Comparison of ENCODE assay signal across 1 fruit fly cellular context in the genomic region with DNA sequence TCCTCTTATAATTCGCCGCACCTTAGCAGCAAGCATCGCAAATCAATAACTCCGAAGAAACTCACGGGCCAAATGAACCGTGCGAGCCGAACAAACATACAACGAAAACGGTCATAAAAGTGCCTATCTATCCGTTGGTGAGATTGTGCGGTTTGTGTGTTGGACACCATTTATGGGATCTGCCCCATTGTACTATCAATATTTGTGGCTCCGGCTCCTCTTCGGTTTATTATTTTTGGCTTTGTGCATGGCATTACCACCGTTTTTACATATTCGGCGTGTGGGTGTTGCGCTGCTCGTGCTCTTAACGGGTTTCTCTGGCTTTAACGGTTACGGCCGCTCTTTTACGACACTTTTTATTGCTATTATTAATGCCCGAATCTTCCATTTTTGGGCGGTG.
TF ChIP-seq lines count a peak whose summit lies in the region.

No protein-coding gene starts in this region.

TF ChIP-seq in whole organism, embryonic, 481 proteins besides CTCF, POLR2A, EP300 and RAD21 (continued from another document and continues in another):
- TF ChIP-seq CG17568 (GFP tag; optimal IDR thresholded peaks at IDR 0.05; lab: Kevin White, UChicago) = peak; percentile 19
- no peak; the same call in 1 of the 2 replicates for TF ChIP-seq CG14014 (GFP tag; IDR thresholded peaks at IDR 0.05; lab: Robert Waterston, UW)
- TF ChIP-seq schlank (tag; optimal IDR thresholded peaks at IDR 0.05; lab: Kevin White, UChicago) = no peak
- no peak for TF ChIP-seq CG30020 (tag; optimal IDR thresholded peaks at IDR 0.05; lab: Kevin White, UChicago)
- TF ChIP-seq E2f2 (GFP tag; IDR thresholded peaks at IDR 0.05; lab: Robert Waterston, UW) = peak; percentile 39; the same call in 1 of the 2 replicates
- no peak for TF ChIP-seq Blimp-1 (GFP tag; optimal IDR thresholded peaks at IDR 0.05; lab: Kevin White, UChicago)
- no peak for TF ChIP-seq Bdp1 (GFP tag; optimal IDR thresholded peaks at IDR 0.05; lab: Kevin White, UChicago)
- no peak for TF ChIP-seq Vsx1 (GFP tag; optimal IDR thresholded peaks at IDR 0.05; lab: Kevin White, UChicago)
- peak; percentile 70 for TF ChIP-seq Abd-B (GFP tag; optimal IDR thresholded peaks at IDR 0.05; lab: Kevin White, UChicago)
- TF ChIP-seq ssp (GFP tag; IDR thresholded peaks at IDR 0.05; lab: Robert Waterston, UW) = no peak
- TF ChIP-seq trem (tag; optimal IDR thresholded peaks at IDR 0.05; lab: Kevin White, UChicago) = no peak
- TF ChIP-seq tin (GFP tag; optimal IDR thresholded peaks at IDR 0.05; lab: Kevin White, UChicago) = no peak
- TF ChIP-seq CG9876 (GFP tag; optimal IDR thresholded peaks at IDR 0.05; lab: Kevin White, UChicago) = no peak
- TF ChIP-seq tgo (GFP tag; IDR thresholded peaks at IDR 0.05; lab: Robert Waterston, UW) = no peak
- TF ChIP-seq Optix (GFP tag; IDR thresholded peaks at IDR 0.05; lab: Robert Waterston, UW) = no peak
- no peak for TF ChIP-seq slbo (GFP tag; IDR thresholded peaks at IDR 0.05; lab: Robert Waterston, UW)
- TF ChIP-seq toy (GFP tag; IDR thresholded peaks at IDR 0.05; lab: Robert Waterston, UW) = no peak
- no peak for TF ChIP-seq ato (GFP tag; IDR thresholded peaks at IDR 0.05; lab: Robert Waterston, UW; ENCODE audit: partially characterized antibody)
- TF ChIP-seq CG3995 (GFP tag; optimal IDR thresholded peaks at IDR 0.05; lab: Kevin White, UChicago) = no peak
- no peak for TF ChIP-seq Adf1 (GFP tag; IDR thresholded peaks at IDR 0.05; lab: Robert Waterston, UW)
- no peak for TF ChIP-seq hkb (optimal IDR thresholded peaks at IDR 0.05; lab: Kevin White, UChicago)
- no peak for TF ChIP-seq hkb (GFP tag; IDR thresholded peaks at IDR 0.05; lab: Robert Waterston, UW)
- no peak for TF ChIP-seq row (GFP tag; IDR thresholded peaks at IDR 0.05; lab: Robert Waterston, UW)
- peak; percentile 93 for TF ChIP-seq kni (GFP tag; optimal IDR thresholded peaks at IDR 0.05; lab: Kevin White, UChicago)
- TF ChIP-seq bsh (GFP tag; optimal IDR thresholded peaks at IDR 0.05; lab: Kevin White, UChicago) = no peak
- no peak for TF ChIP-seq Dip3 (GFP tag; optimal IDR thresholded peaks at IDR 0.05; lab: Kevin White, UChicago)
- TF ChIP-seq CG17385 (GFP tag; optimal IDR thresholded peaks at IDR 0.05; lab: Kevin White, UChicago) = peak; percentile 4
- no peak for TF ChIP-seq Sox100B (GFP tag; optimal IDR thresholded peaks at IDR 0.05; lab: Kevin White, UChicago)
- TF ChIP-seq Bteb2 (GFP tag; optimal IDR thresholded peaks at IDR 0.05; lab: Kevin White, UChicago) = no peak
- no peak for TF ChIP-seq CG15696 (tag; optimal IDR thresholded peaks at IDR 0.05; lab: Kevin White, UChicago)
- TF ChIP-seq CG11560 (tag; IDR thresholded peaks at IDR 0.05; lab: Robert Waterston, UW) = no peak
- TF ChIP-seq grn (GFP tag; optimal IDR thresholded peaks at IDR 0.05; lab: Kevin White, UChicago) = no peak
- no peak for TF ChIP-seq CG10959 (GFP tag; IDR thresholded peaks at IDR 0.05; lab: Robert Waterston, UW)
- TF ChIP-seq CG5953 (GFP tag; IDR thresholded peaks at IDR 0.05; lab: Robert Waterston, UW) = no peak
- no peak for TF ChIP-seq her (GFP tag; optimal IDR thresholded peaks at IDR 0.05; lab: Kevin White, UChicago)
- peak; percentile 72; the same call in 1 of the 2 replicates for TF ChIP-seq vvl (GFP tag; IDR thresholded peaks at IDR 0.05; lab: Robert Waterston, UW)
- TF ChIP-seq CG31441 (GFP tag; IDR thresholded peaks at IDR 0.05; lab: Robert Waterston, UW) = peak; percentile 30; the same call in 1 of the 2 replicates
- no peak for TF ChIP-seq Sin3A (optimal IDR thresholded peaks at IDR 0.05; lab: Kevin White, UChicago)
- no peak for TF ChIP-seq B-H1 (GFP tag; IDR thresholded peaks at IDR 0.05; lab: Robert Waterston, UW)
- TF ChIP-seq CG4282 (GFP tag; optimal IDR thresholded peaks at IDR 0.05; lab: Kevin White, UChicago) = peak; percentile 4
- no peak for TF ChIP-seq CG14965 (GFP tag; optimal IDR thresholded peaks at IDR 0.05; lab: Kevin White, UChicago; ENCODE audit: borderline replicate concordance)
- TF ChIP-seq D19B (GFP tag; optimal IDR thresholded peaks at IDR 0.05; lab: Kevin White, UChicago) = no peak
- no peak for TF ChIP-seq chif (GFP tag; optimal IDR thresholded peaks at IDR 0.05; lab: Kevin White, UChicago)
- TF ChIP-seq Atf3 (GFP tag; optimal IDR thresholded peaks at IDR 0.05; lab: Kevin White, UChicago) = no peak
- TF ChIP-seq CG4360 (GFP tag; IDR thresholded peaks at IDR 0.05; lab: Robert Waterston, UW) = no peak
- TF ChIP-seq Hey (tag; optimal IDR thresholded peaks at IDR 0.05; lab: Kevin White, UChicago) = peak; percentile 16
- no peak for TF ChIP-seq nerfin-2 (GFP tag; IDR thresholded peaks at IDR 0.05; lab: Robert Waterston, UW; ENCODE audit: partially characterized antibody)
- no peak for TF ChIP-seq az2 (GFP tag; optimal IDR thresholded peaks at IDR 0.05; lab: Kevin White, UChicago)
- TF ChIP-seq Jarid2 (GFP tag; optimal IDR thresholded peaks at IDR 0.05; lab: Kevin White, UChicago) = no peak
- no peak for TF ChIP-seq repo (GFP tag; optimal IDR thresholded peaks at IDR 0.05; lab: Kevin White, UChicago)
- TF ChIP-seq ranshi (GFP tag; IDR thresholded peaks at IDR 0.05; lab: Robert Waterston, UW) = peak; percentile 9; the same call in 1 of the 2 replicates
- no peak for TF ChIP-seq CG1832 (GFP tag; optimal IDR thresholded peaks at IDR 0.05; lab: Kevin White, UChicago)
- no peak for TF ChIP-seq psq (GFP tag; optimal IDR thresholded peaks at IDR 0.05; lab: Kevin White, UChicago)
- TF ChIP-seq slou (GFP tag; optimal IDR thresholded peaks at IDR 0.05; lab: Kevin White, UChicago) = no peak
- no peak for TF ChIP-seq MTF-1 (GFP tag; optimal IDR thresholded peaks at IDR 0.05; lab: Kevin White, UChicago; ENCODE audit: borderline replicate concordance)
- TF ChIP-seq NfI (GFP tag; optimal IDR thresholded peaks at IDR 0.05; lab: Kevin White, UChicago) = no peak
- TF ChIP-seq CG7745 (tag; optimal IDR thresholded peaks at IDR 0.05; lab: Kevin White, UChicago) = no peak
- no peak for TF ChIP-seq CG10462 (GFP tag; optimal IDR thresholded peaks at IDR 0.05; lab: Kevin White, UChicago)
- TF ChIP-seq CG8290 (GFP tag; optimal IDR thresholded peaks at IDR 0.05; lab: Kevin White, UChicago) = no peak
- peak in 1 of 2 experiments; percentile 69 for TF ChIP-seq CG8290 (tag; optimal IDR thresholded peaks at IDR 0.05; lab: Kevin White, UChicago)
- TF ChIP-seq ken (GFP tag; IDR thresholded peaks at IDR 0.05; lab: Robert Waterston, UW) = no peak
- TF ChIP-seq shn (GFP tag; optimal IDR thresholded peaks at IDR 0.05; lab: Kevin White, UChicago) = no peak
- TF ChIP-seq ham (GFP tag; IDR thresholded peaks at IDR 0.05; lab: Robert Waterston, UW) = no peak
- TF ChIP-seq CG18476 (GFP tag; optimal IDR thresholded peaks at IDR 0.05; lab: Kevin White, UChicago) = no peak
- no peak for TF ChIP-seq CG12299 (tag; optimal IDR thresholded peaks at IDR 0.05; lab: Kevin White, UChicago)
- TF ChIP-seq CG17912 (GFP tag; optimal IDR thresholded peaks at IDR 0.05; lab: Kevin White, UChicago) = no peak
- TF ChIP-seq CG8944 (GFP tag; optimal IDR thresholded peaks at IDR 0.05; lab: Kevin White, UChicago) = no peak
- TF ChIP-seq phol (tag; optimal IDR thresholded peaks at IDR 0.05; lab: Kevin White, UChicago) = no peak
- TF ChIP-seq Hr39 (optimal IDR thresholded peaks at IDR 0.05; lab: Kevin White, UChicago) = no peak
- no peak for TF ChIP-seq CG14667 (GFP tag; IDR thresholded peaks at IDR 0.05; lab: Robert Waterston, UW)
- TF ChIP-seq CG7357 (GFP tag; IDR thresholded peaks at IDR 0.05; lab: Robert Waterston, UW) = no peak
- TF ChIP-seq bcd (GFP tag; optimal IDR thresholded peaks at IDR 0.05; lab: Kevin White, UChicago) = no peak
- no peak for TF ChIP-seq CG3065 (GFP tag; optimal IDR thresholded peaks at IDR 0.05; lab: Kevin White, UChicago)
- no peak for TF ChIP-seq aop (GFP tag; IDR thresholded peaks at IDR 0.05; lab: Robert Waterston, UW)
- no peak for TF ChIP-seq Taf1 (GFP tag; IDR thresholded peaks at IDR 0.05; lab: Robert Waterston, UW)
- TF ChIP-seq CG12391 (tag; optimal IDR thresholded peaks at IDR 0.05; lab: Kevin White, UChicago) = no peak
- TF ChIP-seq cato (GFP tag; optimal IDR thresholded peaks at IDR 0.05; lab: Kevin White, UChicago; ENCODE audit: borderline replicate concordance) = no peak
- TF ChIP-seq tna (GFP tag; IDR thresholded peaks at IDR 0.05; lab: Robert Waterston, UW; ENCODE audit: partially characterized antibody) = no peak
- TF ChIP-seq Doc2 (GFP tag; IDR thresholded peaks at IDR 0.05; lab: Robert Waterston, UW) = no peak
- no peak for TF ChIP-seq zfh2 (GFP tag; optimal IDR thresholded peaks at IDR 0.05; lab: Kevin White, UChicago)
- no peak for TF ChIP-seq CG12071 (GFP tag; optimal IDR thresholded peaks at IDR 0.05; lab: Kevin White, UChicago)
- no peak for TF ChIP-seq seq (GFP tag; IDR thresholded peaks at IDR 0.05; lab: Robert Waterston, UW)
- no peak for TF ChIP-seq ftz-f1 (GFP tag; optimal IDR thresholded peaks at IDR 0.05; lab: Kevin White, UChicago)
- TF ChIP-seq Side (GFP tag; optimal IDR thresholded peaks at IDR 0.05; lab: Kevin White, UChicago) = no peak
- no peak for TF ChIP-seq CG18764 (GFP tag; optimal IDR thresholded peaks at IDR 0.05; lab: Kevin White, UChicago)
- no peak for TF ChIP-seq jing (GFP tag; optimal IDR thresholded peaks at IDR 0.05; lab: Kevin White, UChicago)
- TF ChIP-seq grau (tag; optimal IDR thresholded peaks at IDR 0.05; lab: Kevin White, UChicago) = no peak
- TF ChIP-seq insv (GFP tag; optimal IDR thresholded peaks at IDR 0.05; lab: Kevin White, UChicago) = no peak
- TF ChIP-seq CG8089 (GFP tag; optimal IDR thresholded peaks at IDR 0.05; lab: Kevin White, UChicago) = no peak
- no peak for TF ChIP-seq zen2 (GFP tag; IDR thresholded peaks at IDR 0.05; lab: Robert Waterston, UW; ENCODE audit: partially characterized antibody)
- TF ChIP-seq lmd (GFP tag; IDR thresholded peaks at IDR 0.05; lab: Robert Waterston, UW) = no peak
- no peak for TF ChIP-seq CG18619 (GFP tag; optimal IDR thresholded peaks at IDR 0.05; lab: Kevin White, UChicago)
- peak; percentile 2 for TF ChIP-seq CG2875 (GFP tag; optimal IDR thresholded peaks at IDR 0.05; lab: Kevin White, UChicago)
- TF ChIP-seq CG6791 (GFP tag; IDR thresholded peaks at IDR 0.05; lab: Robert Waterston, UW; ENCODE audit: partially characterized antibody) = no peak
- peak; percentile 29 for TF ChIP-seq CG3281 (GFP tag; optimal IDR thresholded peaks at IDR 0.05; lab: Kevin White, UChicago)
- no peak for TF ChIP-seq Hsf (GFP tag; optimal IDR thresholded peaks at IDR 0.05; lab: Kevin White, UChicago)
- no peak for TF ChIP-seq D19A (tag; optimal IDR thresholded peaks at IDR 0.05; lab: Kevin White, UChicago)
- peak; percentile 15; the same call in 2 of the 3 replicates for TF ChIP-seq zfh1 (GFP tag; IDR thresholded peaks at IDR 0.05; lab: Robert Waterston, UW)
- no peak for TF ChIP-seq Camta (GFP tag; optimal IDR thresholded peaks at IDR 0.05; lab: Kevin White, UChicago)
- peak; percentile 14; the same call in 1 of the 2 replicates for TF ChIP-seq Bgb (GFP tag; IDR thresholded peaks at IDR 0.05; lab: Robert Waterston, UW; ENCODE audit: partially characterized antibody)
- TF ChIP-seq ttk (GFP tag; IDR thresholded peaks at IDR 0.05; lab: Robert Waterston, UW) = no peak
- TF ChIP-seq CG10431 (GFP tag; optimal IDR thresholded peaks at IDR 0.05; lab: Kevin White, UChicago) = no peak
- peak; percentile 67 for TF ChIP-seq Ets65A (GFP tag; lab: Kevin White, UChicago)
- TF ChIP-seq CG9817 (tag; optimal IDR thresholded peaks at IDR 0.05; lab: Kevin White, UChicago) = no peak
- TF ChIP-seq ATbp (GFP tag; optimal IDR thresholded peaks at IDR 0.05; lab: Kevin White, UChicago) = peak; percentile 35
- no peak for TF ChIP-seq CG33213 (GFP tag; optimal IDR thresholded peaks at IDR 0.05; lab: Kevin White, UChicago)
- no peak for TF ChIP-seq Lhr (GFP tag; optimal IDR thresholded peaks at IDR 0.05; lab: Kevin White, UChicago)
- no peak for TF ChIP-seq CG7556 (GFP tag; optimal IDR thresholded peaks at IDR 0.05; lab: Kevin White, UChicago)
- no peak for TF ChIP-seq CG7786 (GFP tag; optimal IDR thresholded peaks at IDR 0.05; lab: Kevin White, UChicago)
- TF ChIP-seq HLH4C (GFP tag; IDR thresholded peaks at IDR 0.05; lab: Robert Waterston, UW; ENCODE audit: partially characterized antibody) = no peak
- no peak for TF ChIP-seq Neu2 (GFP tag; optimal IDR thresholded peaks at IDR 0.05; lab: Kevin White, UChicago; ENCODE audit: borderline replicate concordance)
- TF ChIP-seq H15 (GFP tag; IDR thresholded peaks at IDR 0.05; lab: Robert Waterston, UW) = no peak
- TF ChIP-seq run (tag; optimal IDR thresholded peaks at IDR 0.05; lab: Kevin White, UChicago) = peak; percentile 38
- TF ChIP-seq CG13624 (GFP tag; optimal IDR thresholded peaks at IDR 0.05; lab: Kevin White, UChicago) = no peak
- TF ChIP-seq CrebB (tag; optimal IDR thresholded peaks at IDR 0.05; lab: Kevin White, UChicago) = no peak
- no peak for TF ChIP-seq CG10274 (GFP tag; optimal IDR thresholded peaks at IDR 0.05; lab: Kevin White, UChicago)
- TF ChIP-seq fd64A (GFP tag; optimal IDR thresholded peaks at IDR 0.05; lab: Kevin White, UChicago) = no peak
- peak; percentile 53 for TF ChIP-seq salm (tag; optimal IDR thresholded peaks at IDR 0.05; lab: Kevin White, UChicago)
- no peak for TF ChIP-seq vfl (GFP tag; optimal IDR thresholded peaks at IDR 0.05; lab: Kevin White, UChicago)
- no peak for TF ChIP-seq CG31365 (tag; optimal IDR thresholded peaks at IDR 0.05; lab: Kevin White, UChicago)
- no peak for TF ChIP-seq gce (GFP tag; IDR thresholded peaks at IDR 0.05; lab: Robert Waterston, UW)
- TF ChIP-seq Hmx (GFP tag; optimal IDR thresholded peaks at IDR 0.05; lab: Kevin White, UChicago) = no peak
- no peak for TF ChIP-seq ac (GFP tag; optimal IDR thresholded peaks at IDR 0.05; lab: Kevin White, UChicago)
- TF ChIP-seq CG15073 (GFP tag; optimal IDR thresholded peaks at IDR 0.05; lab: Kevin White, UChicago) = no peak
- TF ChIP-seq Ets97D (GFP tag; optimal IDR thresholded peaks at IDR 0.05; lab: Kevin White, UChicago) = no peak
- TF ChIP-seq Aef1 (GFP tag; IDR thresholded peaks at IDR 0.05; lab: Robert Waterston, UW) = no peak
- no peak for TF ChIP-seq CG4617 (GFP tag; optimal IDR thresholded peaks at IDR 0.05; lab: Kevin White, UChicago; ENCODE audit: borderline replicate concordance)
- TF ChIP-seq CG9727 (GFP tag; optimal IDR thresholded peaks at IDR 0.05; lab: Kevin White, UChicago) = no peak
- peak; percentile 42 for TF ChIP-seq CG2678 (tag; optimal IDR thresholded peaks at IDR 0.05; lab: Kevin White, UChicago)
- no peak for TF ChIP-seq CG15514 (GFP tag; optimal IDR thresholded peaks at IDR 0.05; lab: Kevin White, UChicago)
- no peak for TF ChIP-seq Stat92E (GFP tag; optimal IDR thresholded peaks at IDR 0.05; lab: Kevin White, UChicago)
- no peak for TF ChIP-seq peb (GFP tag; IDR thresholded peaks at IDR 0.05; lab: Robert Waterston, UW)
- no peak for TF ChIP-seq al (GFP tag; IDR thresholded peaks at IDR 0.05; lab: Robert Waterston, UW)
